Worm (Caenorhabditis elegans): ENCODE data around the gene math-20.

The math-20 gene

DNA sequence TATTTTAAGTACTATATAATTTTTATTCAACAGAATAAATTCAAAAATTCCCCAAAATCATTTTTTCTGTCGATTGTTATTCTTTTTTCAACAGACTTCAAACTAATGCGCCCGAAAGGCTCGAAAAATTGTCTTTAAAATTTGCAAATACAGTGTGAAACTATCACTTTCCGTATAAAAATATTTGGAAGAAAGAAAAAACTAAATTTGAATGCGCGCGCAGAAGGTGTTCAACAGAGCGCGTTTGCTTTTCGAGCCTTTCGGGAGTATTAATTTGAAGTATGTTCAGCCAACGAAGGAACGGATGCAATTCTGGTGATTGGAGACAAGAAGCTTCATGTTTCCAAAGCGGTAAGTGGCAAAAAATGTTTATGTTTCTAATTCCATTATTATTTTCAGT is 35.9 kb downstream of the math-20 start, which contains the start of gene btb-4:
btb-4 (plus strand) TSS at position 35 of the 400 bp plus-strand sequence.
- TF ChIP-seq madf-6 (GFP tag; IDR thresholded peaks at IDR 0.05) (0 out of 2 replicates have a peak, but pooled peaks have one; percentile 1), mcd-1 (GFP tag; IDR thresholded peaks at IDR 0.05) (peak; percentile 57), efl-1 (GFP tag; optimal IDR thresholded peaks at IDR 0.05) (peak; percentile 48)

- TF ChIP-seq dpl-1 (GFP tag; optimal IDR thresholded peaks at IDR 0.05), result no peak
- peak; percentile 18 for TF ChIP-seq lsl-1 (GFP tag; optimal IDR thresholded peaks at IDR 0.05)
Observed at ce11 chrII:2033286-2033685, 36.9 kb downstream of the math-20 start, which contains the start of gene F59H6.14. Gene F59H6.14, plus strand, starts transcription at chrII:2033586.

ce11 chrII:2039288-2039687 is 43.0 kb downstream of the math-20 start, which contains the start of gene bath-19:
Gene bath-19, minus strand, starts transcription at chrII:2039388.
- peak; percentile 54 for TF ChIP-seq lsl-1 (GFP tag; optimal IDR thresholded peaks at IDR 0.05)
- no peak for TF ChIP-seq rec-8 (tag; optimal IDR thresholded peaks at IDR 0.05)
- TF ChIP-seq Y53G8AR.9 (GFP tag; conservative IDR thresholded peaks at IDR 0.05), result no peak
- no peak for TF ChIP-seq B0035.1 (tag; optimal IDR thresholded peaks at IDR 0.05)

ce11 chrII:2042447-2042846 is 46.1 kb downstream of the math-20 start, which contains the start of gene bath-20:
Gene bath-20, minus strand, starts transcription at chrII:2042547.
- TF ChIP-seq lsl-1 (GFP tag; optimal IDR thresholded peaks at IDR 0.05) (peak; percentile 31), ztf-25 (GFP tag; IDR thresholded peaks at IDR 0.05) (no peak)

DNA sequence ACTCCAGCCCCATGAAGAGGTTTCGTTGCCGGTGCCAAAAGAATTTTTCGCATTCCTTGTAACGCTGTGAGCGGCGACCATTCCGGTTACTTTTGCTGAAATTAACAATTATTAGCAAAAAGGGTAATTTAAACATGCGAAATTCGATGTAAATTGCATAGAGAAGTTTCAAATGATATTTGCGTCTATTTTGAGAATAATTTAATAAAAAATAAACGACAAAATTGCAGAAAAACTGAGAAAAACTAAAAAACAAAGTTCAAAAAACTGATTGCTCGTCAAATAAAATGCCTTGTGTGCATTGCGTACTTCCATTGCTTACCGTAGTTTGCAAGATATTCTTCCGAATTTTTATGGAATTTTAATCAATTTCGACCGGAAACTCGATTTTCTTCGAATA is 49.2 kb downstream of the math-20 start, which contains the start of gene bath-24:
bath-24 (minus strand) TSS at position 101 of the 400 bp plus-strand sequence.
- TF ChIP-seq lin-40 (tag; optimal IDR thresholded peaks at IDR 0.05) (no peak), lsl-1 (GFP tag; optimal IDR thresholded peaks at IDR 0.05) (peak; percentile 65)

- TF ChIP-seq zfh-2 (GFP tag; conservative IDR thresholded peaks at IDR 0.05), result 0 out of 2 replicates have a peak, but pooled peaks have one; percentile 7
Observed at ce11 chrII:2046556-2046955, 50.2 kb downstream of the math-20 start, which contains the start of gene math-1. Gene math-1, minus strand, starts transcription at chrII:2046656.
